Worm (Caenorhabditis elegans) whole organism, young adult: ENCODE results near the gene F07F6.1.

ENCODE experiments used
- C17E4.6 ChIP-seq: fragments of 200-800 bp; sonication (Bioruptor generic); IDR thresholded peaks from 2 replicates; pipeline ENCODE4 v1.3.6; 2022; ENCODE audit warnings: missing genetic modification reagents, missing genetic modification characterization, missing compliant biosample characterization
- F22D6.2 ChIP-seq: sonication (generic microtip); optimal IDR thresholded peaks from 2 replicates; lab custom pipeline; 2016; ENCODE audit warnings: mild to moderate bottlenecking, missing genetic modification characterization, missing compliant biosample characterization
- F23B12.7 ChIP-seq: sonication (generic microtip); optimal IDR thresholded peaks from 2 replicates; lab custom pipeline; 2017; ENCODE audit warnings: missing genetic modification characterization, mild to moderate bottlenecking, missing compliant biosample characterization, antibody characterized with exemption, moderate library complexity; ENCODE audit not compliant: insufficient read depth
- F37B4.10 ChIP-seq: fragments of 200-800 bp; sonication (Bioruptor generic); IDR thresholded peaks from 2 replicates; pipeline ENCODE4 v1.3.6; 2022; ENCODE audit warnings: missing genetic modification characterization, missing compliant biosample characterization
- F39B2.1 ChIP-seq: fragments of 200-800 bp; sonication (Bioruptor generic); IDR thresholded peaks from 2 replicates; pipeline ENCODE4 v1.3.6; 2022; ENCODE audit warnings: missing genetic modification reagents, missing genetic modification characterization, missing compliant biosample characterization
- F49E8.2 ChIP-seq: sonication (generic microtip); optimal IDR thresholded peaks from 3 replicates; lab custom pipeline; 2017; ENCODE audit warnings: missing genetic modification characterization, mild to moderate bottlenecking, missing compliant biosample characterization, antibody characterized with exemption, moderate library complexity; ENCODE audit not compliant: insufficient read depth
- F55B11.4 ChIP-seq: sonication (generic microtip); optimal IDR thresholded peaks from 2 replicates; lab custom pipeline; 2016; ENCODE audit warnings: missing compliant biosample characterization, missing genetic modification characterization, borderline replicate concordance; ENCODE audit not compliant: insufficient read depth
- F57C9.4 ChIP-seq: sonication (generic microtip); optimal IDR thresholded peaks from 2 replicates; lab custom pipeline; 2017; ENCODE audit warnings: mild to moderate bottlenecking, missing genetic modification characterization, missing compliant biosample characterization
- Y53G8AR.9 ChIP-seq: fragments of 200-800 bp; sonication (Bioruptor generic); conservative IDR thresholded peaks from 2 replicates; pipeline ENCODE4 v1.3.6; 2022; ENCODE audit warnings: missing genetic modification reagents, missing genetic modification characterization, missing compliant biosample characterization
- akir-1 ChIP-seq: fragments of 200-800 bp; sonication (Bioruptor generic); optimal IDR thresholded peaks from 2 replicates; lab custom pipeline; 2018; ENCODE audit warnings: mild to moderate bottlenecking, missing genetic modification characterization, moderate library complexity, missing compliant biosample characterization
- aptf-2 ChIP-seq: fragments of 200-800 bp; sonication (Bioruptor generic); conservative IDR thresholded peaks from 2 replicates; pipeline ENCODE4 v1.3.6; 2022; ENCODE audit warnings: missing genetic modification reagents, missing genetic modification characterization, missing compliant biosample characterization
- aptf-3 ChIP-seq: fragments of 200-800 bp; sonication (Bioruptor generic); IDR thresholded peaks from 2 replicates; pipeline ENCODE4 v1.3.6; 2022; ENCODE audit warnings: missing genetic modification characterization, missing compliant biosample characterization
- attf-3 ChIP-seq: fragments of 200-800 bp; sonication (Bioruptor generic); conservative IDR thresholded peaks from 2 replicates; pipeline ENCODE4 v1.3.6; 2022; ENCODE audit warnings: missing genetic modification reagents, missing genetic modification characterization, missing compliant biosample characterization
- attf-5 ChIP-seq: fragments of 200-800 bp; sonication (Bioruptor generic); optimal IDR thresholded peaks from 2 replicates; lab custom pipeline; 2018; ENCODE audit warnings: mild to moderate bottlenecking, missing genetic modification characterization, missing compliant biosample characterization
- bed-1 ChIP-seq: fragments of 200-800 bp; sonication (Bioruptor generic); IDR thresholded peaks from 2 replicates; pipeline ENCODE4 v1.3.6; 2022; ENCODE audit warnings: missing genetic modification reagents, missing genetic modification characterization, missing compliant biosample characterization
- cebp-1 ChIP-seq, 2 experiments: fragments of 200-800 bp in 1 of 2; sonication (Bioruptor generic) in 1 of 2; sonication (generic microtip) in 1 of 2; IDR thresholded peaks in 1 of 2; optimal IDR thresholded peaks in 1 of 2; 2 replicates each; pipeline versions ENCODE4 v1.3.6 to Lab custom; 2017 to 2022; ENCODE audit warnings: missing compliant biosample characterization in 2 of 2, missing genetic modification characterization in 2 of 2, mild to moderate bottlenecking in 1 of 2, missing genetic modification reagents in 1 of 2, moderate library complexity in 1 of 2
- ceh-100 ChIP-seq: fragments of 200-800 bp; sonication (Bioruptor generic); IDR thresholded peaks from 2 replicates; pipeline ENCODE4 v1.3.6; 2022; ENCODE audit warnings: missing genetic modification reagents, missing genetic modification characterization, missing compliant biosample characterization
- dox-1 ChIP-seq: fragments of 200-800 bp; sonication (Bioruptor generic); IDR thresholded peaks from 2 replicates; pipeline ENCODE4 v1.3.6; 2022; ENCODE audit warnings: missing genetic modification reagents, missing genetic modification characterization, missing compliant biosample characterization
- dpl-1 ChIP-seq: fragments of 150-350 bp; optimal IDR thresholded peaks from 2 replicates; lab custom pipeline; 2014; ENCODE audit warnings: missing biosample characterization, missing genetic modification reagents, missing genetic modification characterization
- ekl-4 ChIP-seq: fragments of 200-800 bp; sonication (Bioruptor generic); IDR thresholded peaks from 2 replicates; pipeline ENCODE4 v1.3.6; 2022; ENCODE audit warnings: missing genetic modification reagents, missing genetic modification characterization, missing compliant biosample characterization
- hsf-1 ChIP-seq: fragments of 200-800 bp; sonication (Bioruptor generic); IDR thresholded peaks from 2 replicates; pipeline ENCODE4 v1.3.6; 2022; ENCODE audit warnings: missing genetic modification reagents, missing genetic modification characterization, missing compliant biosample characterization
- lin-54 ChIP-seq: fragments of 200-800 bp; sonication (Bioruptor generic); optimal IDR thresholded peaks from 2 replicates; lab custom pipeline; 2018; ENCODE audit warnings: mild to moderate bottlenecking, missing genetic modification characterization, missing compliant biosample characterization
- lir-1 ChIP-seq: fragments of 200-800 bp; sonication (Bioruptor generic); conservative IDR thresholded peaks from 2 replicates; pipeline ENCODE4 v1.3.6; 2022; ENCODE audit warnings: missing genetic modification reagents, missing genetic modification characterization, missing compliant biosample characterization
- lsl-1 ChIP-seq: fragments of 200-800 bp; sonication (Bioruptor generic); optimal IDR thresholded peaks from 2 replicates; lab custom pipeline; 2018; ENCODE audit warnings: mild to moderate bottlenecking, missing genetic modification characterization, moderate library complexity, missing compliant biosample characterization
- madf-6 ChIP-seq: fragments of 200-800 bp; sonication (Bioruptor generic); IDR thresholded peaks from 2 replicates; pipeline ENCODE4 v1.3.6; 2022; ENCODE audit warnings: missing genetic modification reagents, missing genetic modification characterization, missing compliant biosample characterization
- madf-8 ChIP-seq: fragments of 200-800 bp; sonication (Bioruptor generic); conservative IDR thresholded peaks from 2 replicates; pipeline ENCODE4 v1.3.6; 2022; ENCODE audit warnings: missing genetic modification reagents, missing genetic modification characterization, missing compliant biosample characterization
- mcd-1 ChIP-seq: fragments of 200-800 bp; sonication (Bioruptor generic); IDR thresholded peaks from 2 replicates; pipeline ENCODE4 v1.3.6; 2022; ENCODE audit warnings: missing genetic modification reagents, missing genetic modification characterization, missing compliant biosample characterization
- mel-28 ChIP-seq: sonication (generic microtip); optimal IDR thresholded peaks from 2 replicates; lab custom pipeline; 2016; ENCODE audit warnings: borderline replicate concordance, mild to moderate bottlenecking, missing genetic modification characterization, missing compliant biosample characterization
- mxl-1 ChIP-seq: sonication (generic microtip); optimal IDR thresholded peaks from 2 replicates; lab custom pipeline; 2016; ENCODE audit warnings: missing genetic modification characterization, missing compliant biosample characterization
- nhr-27 ChIP-seq: fragments of 200-800 bp; sonication (Bioruptor generic); optimal IDR thresholded peaks from 2 replicates; lab custom pipeline; 2018; ENCODE audit warnings: mild to moderate bottlenecking, missing genetic modification characterization, moderate library complexity, missing compliant biosample characterization
- rcor-1 ChIP-seq: fragments of 200-800 bp; sonication (Bioruptor generic); IDR thresholded peaks from 2 replicates; pipeline ENCODE4 v1.3.6; 2022; ENCODE audit warnings: missing genetic modification reagents, missing genetic modification characterization, missing compliant biosample characterization
- rec-8 ChIP-seq, 2 experiments: sonication (generic microtip); optimal IDR thresholded peaks; 2 replicates each; lab custom pipeline; 2016; ENCODE audit warnings: mild to moderate bottlenecking in 2 of 2, missing genetic modification characterization in 2 of 2, missing genetic modification reagents in 2 of 2, missing genotype in 2 of 2, missing biosample characterization in 1 of 2, missing compliant biosample characterization in 1 of 2, moderate library complexity in 1 of 2
- snpc-1.1 ChIP-seq: sonication (generic microtip); optimal IDR thresholded peaks from 2 replicates; lab custom pipeline; 2017; ENCODE audit warnings: missing genetic modification characterization, mild to moderate bottlenecking, missing compliant biosample characterization, antibody characterized with exemption, moderate library complexity, missing genotype, missing genetic modification reagents; ENCODE audit not compliant: insufficient read depth
- snpc-1.3 ChIP-seq: sonication (generic microtip); optimal IDR thresholded peaks from 2 replicates; lab custom pipeline; 2017; ENCODE audit warnings: missing genetic modification characterization, mild to moderate bottlenecking, missing compliant biosample characterization, antibody characterized with exemption, moderate library complexity, missing genotype, missing genetic modification reagents; ENCODE audit not compliant: insufficient read depth
- snpc-3.4 ChIP-seq: sonication (generic microtip); optimal IDR thresholded peaks from 2 replicates; lab custom pipeline; 2017; ENCODE audit warnings: missing genetic modification characterization, mild to moderate bottlenecking, missing compliant biosample characterization, antibody characterized with exemption, moderate library complexity, missing genotype, missing genetic modification reagents
- snpc-4 ChIP-seq, 5 experiments: fragments of 150-350 bp in 1 of 5; sonication (generic microtip) in 4 of 5; optimal IDR thresholded peaks; 2 replicates each; lab custom pipeline; 2014 to 2018; ENCODE audit warnings: missing genetic modification characterization in 5 of 5, missing biosample characterization in 3 of 5, antibody characterized with exemption in 2 of 5, mild to moderate bottlenecking in 2 of 5, missing compliant biosample characterization in 2 of 5, missing genotype in 2 of 5, moderate library complexity in 2 of 5, missing genetic modification reagents in 1 of 5
- unc-130 ChIP-seq: sonication (generic microtip); optimal IDR thresholded peaks from 2 replicates; lab custom pipeline; 2016; ENCODE audit warnings: missing genetic modification reagents, missing genetic modification characterization, missing compliant biosample characterization
- ztf-18 ChIP-seq: sonication (generic microtip); optimal IDR thresholded peaks from 2 replicates; lab custom pipeline; 2016; ENCODE audit warnings: missing genotype, mild to moderate bottlenecking, missing genetic modification characterization, missing compliant biosample characterization

Gene F07F6.1

ce11 chrII:5420947-5421614 is 16.6 kb upstream of the F07F6.1 start, which contains the start of gene tofu-6 (continued):
- TF ChIP-seq F23B12.7: peak; percentile 61
- TF ChIP-seq dpl-1: peak; percentile 83
- TF ChIP-seq ztf-18 (tag; lab: Kevin White, UChicago): no peak
- TF ChIP-seq ekl-4 (GFP tag; lab: Robert Waterston, UW): no peak
- no peak for TF ChIP-seq aptf-2
- TF ChIP-seq dox-1 (GFP tag; lab: Robert Waterston, UW): peak; percentile 63
- no peak for TF ChIP-seq akir-1 (GFP tag; lab: Kevin White, UChicago)
- peak; percentile 26; the same call in 1 of the 2 replicates for TF ChIP-seq ceh-100
- TF ChIP-seq snpc-1.1 (tag; lab: Kevin White, UChicago): peak; percentile 24
- TF ChIP-seq lir-1 (GFP tag; lab: Robert Waterston, UW): no peak
- TF ChIP-seq snpc-1.3 (tag; lab: Kevin White, UChicago): peak; percentile 36
- TF ChIP-seq bed-1: no peak
- no peak for TF ChIP-seq F22D6.2 (tag; lab: Kevin White, UChicago)
- TF ChIP-seq lsl-1 (GFP tag; lab: Kevin White, UChicago): peak; percentile 96
- no peak for TF ChIP-seq mel-28 (tag; lab: Kevin White, UChicago)
- TF ChIP-seq attf-5: no peak
- peak; percentile 43 for TF ChIP-seq F49E8.2 (tag; lab: Kevin White, UChicago)
- no peak for TF ChIP-seq unc-130 (GFP tag; lab: Kevin White, UChicago)
- peak; percentile 99 for TF ChIP-seq madf-8 (GFP tag; lab: Robert Waterston, UW)
- TF ChIP-seq F57C9.4 (tag; lab: Kevin White, UChicago): no peak
- TF ChIP-seq aptf-3 (GFP tag; lab: Robert Waterston, UW): no peak
- 0 out of 2 replicates have a peak, but pooled peaks have one; percentile 35 for TF ChIP-seq hsf-1 (GFP tag; lab: Robert Waterston, UW)
- TF ChIP-seq F39B2.1: no peak
- TF ChIP-seq C17E4.6 (GFP tag; lab: Robert Waterston, UW): no peak
- no peak for TF ChIP-seq mxl-1 (tag; lab: Kevin White, UChicago)
- TF ChIP-seq snpc-3.4 (tag; lab: Kevin White, UChicago): peak; percentile 78
- TF ChIP-seq rcor-1: no peak
- no peak for TF ChIP-seq Y53G8AR.9
- TF ChIP-seq attf-3 (GFP tag; lab: Robert Waterston, UW): 0 out of 2 replicates have a peak, but pooled peaks have one; percentile 15
- no peak for TF ChIP-seq rec-8 (tag; optimal IDR thresholded peaks at IDR 0.05; lab: Kevin White, UChicago)
- no peak for TF ChIP-seq snpc-4 (GFP tag; optimal IDR thresholded peaks at IDR 0.05; lab: Kevin White, UChicago)
- TF ChIP-seq snpc-4 (tag; optimal IDR thresholded peaks at IDR 0.05; lab: Kevin White, UChicago): peak in 1 of 4 experiments; percentile 5
- TF ChIP-seq nhr-27 (tag; lab: Kevin White, UChicago): no peak
- TF ChIP-seq F55B11.4 (tag; lab: Kevin White, UChicago): no peak
- no peak for TF ChIP-seq cebp-1 (GFP tag; IDR thresholded peaks at IDR 0.05; lab: Robert Waterston, UW)
- no peak for TF ChIP-seq cebp-1 (tag; optimal IDR thresholded peaks at IDR 0.05; lab: Kevin White, UChicago)
- no peak for TF ChIP-seq F37B4.10
- peak; percentile 55 for TF ChIP-seq lin-54 (GFP tag; lab: Kevin White, UChicago)
- TF ChIP-seq mcd-1 (GFP tag; lab: Robert Waterston, UW): peak; percentile 87
- TF ChIP-seq madf-6: peak; percentile 98
